Fruit fly (Drosophila melanogaster) whole organism, embryonic: Measurements from ENCODE around the gene CG32379.

Experiments used
- ATbp ChIP-seq: fragments of 200-800 bp; sonication (Bioruptor generic); optimal IDR thresholded peaks from 2 replicates; lab custom pipeline; 2017; ENCODE audit warnings: missing biosample characterization, mild to moderate bottlenecking, missing genetic modification characterization, missing genetic modification reagents
- Asciz ChIP-seq: fragments of 200-800 bp; sonication (Bioruptor generic); optimal IDR thresholded peaks from 2 replicates; lab custom pipeline; 2017; ENCODE audit warnings: missing biosample characterization, mild to moderate bottlenecking, missing genetic modification characterization, missing genetic modification reagents
- B-H2 ChIP-seq: fragments of 200-800 bp; sonication (Bioruptor generic); optimal IDR thresholded peaks from 2 replicates; lab custom pipeline; 2018; ENCODE audit warnings: missing biosample characterization, mild to moderate bottlenecking, missing genetic modification characterization
- CG10209 ChIP-seq: fragments of 200-800 bp; sonication (Bioruptor generic); optimal IDR thresholded peaks from 3 replicates; lab custom pipeline; 2017; ENCODE audit warnings: missing biosample characterization, mild to moderate bottlenecking, missing genetic modification characterization, missing genetic modification reagents
- CG10654 ChIP-seq: fragments of 200-800 bp; sonication (Bioruptor generic); optimal IDR thresholded peaks from 2 replicates; lab custom pipeline; 2016; ENCODE audit warnings: missing biosample characterization, missing genetic modification characterization
- CG12155 ChIP-seq: fragments of 200-800 bp; sonication (Bioruptor generic); optimal IDR thresholded peaks from 3 replicates; lab custom pipeline; 2016; ENCODE audit warnings: missing biosample characterization, missing genetic modification characterization
- CG14710 ChIP-seq: fragments of 200-800 bp; sonication (Bioruptor generic); optimal IDR thresholded peaks from 3 replicates; lab custom pipeline; 2019; ENCODE audit warnings: missing biosample characterization, mild to moderate bottlenecking, missing genetic modification characterization, moderate library complexity
- CG16863 ChIP-seq: fragments of 200-800 bp; sonication (Bioruptor generic); optimal IDR thresholded peaks from 3 replicates; lab custom pipeline; 2016; ENCODE audit warnings: missing biosample characterization, missing genetic modification characterization
- CG18619 ChIP-seq: fragments of 200-800 bp; sonication (Bioruptor generic); optimal IDR thresholded peaks from 3 replicates; lab custom pipeline; 2017; ENCODE audit warnings: missing biosample characterization, mild to moderate bottlenecking, missing genetic modification characterization
- CG3407 ChIP-seq: fragments of 200-800 bp; sonication (Bioruptor generic); optimal IDR thresholded peaks from 2 replicates; lab custom pipeline; 2018; ENCODE audit warnings: missing biosample characterization, mild to moderate bottlenecking, missing genetic modification characterization
- CG34422 ChIP-seq: fragments of 200-800 bp; sonication (Bioruptor generic); IDR thresholded peaks from 3 replicates; pipeline ENCODE4 v1.3.6; 2022; ENCODE audit warnings: missing biosample characterization, missing genetic modification characterization
- CG4282 ChIP-seq: fragments of 200-800 bp; sonication (Bioruptor generic); optimal IDR thresholded peaks from 2 replicates; lab custom pipeline; 2016; ENCODE audit warnings: missing biosample characterization, missing genetic modification characterization
- CG6791 ChIP-seq: fragments of 200-800 bp; sonication (Bioruptor generic); IDR thresholded peaks from 3 replicates; pipeline ENCODE4 v1.3.6; 2022; ENCODE audit warnings: missing biosample characterization, missing genetic modification characterization; ENCODE audit not compliant: partially characterized antibody
- CG7271 ChIP-seq: fragments of 200-800 bp; sonication (Bioruptor generic); optimal IDR thresholded peaks from 2 replicates; lab custom pipeline; 2018; ENCODE audit warnings: missing biosample characterization, mild to moderate bottlenecking, missing genetic modification characterization, moderate library complexity
- CG7556 ChIP-seq: fragments of 200-800 bp; sonication (Bioruptor generic); optimal IDR thresholded peaks from 2 replicates; lab custom pipeline; 2017; ENCODE audit warnings: missing biosample characterization, mild to moderate bottlenecking, missing genetic modification characterization
- CG8089 ChIP-seq: fragments of 200-800 bp; sonication (Bioruptor generic); optimal IDR thresholded peaks from 3 replicates; lab custom pipeline; 2016; ENCODE audit warnings: missing biosample characterization, missing genetic modification characterization
- CG8388 ChIP-seq: fragments of 200-800 bp; sonication (Bioruptor generic); optimal IDR thresholded peaks from 2 replicates; lab custom pipeline; 2019; ENCODE audit warnings: missing biosample characterization, mild to moderate bottlenecking, missing genetic modification characterization, moderate library complexity
- CG9609 ChIP-seq: fragments of 200-800 bp; sonication (Bioruptor generic); optimal IDR thresholded peaks from 3 replicates; lab custom pipeline; 2016; ENCODE audit warnings: missing biosample characterization, missing genetic modification characterization
- D19B ChIP-seq: fragments of 200-800 bp; sonication (Bioruptor generic); optimal IDR thresholded peaks from 2 replicates; lab custom pipeline; 2017; ENCODE audit warnings: missing biosample characterization, mild to moderate bottlenecking, missing genetic modification characterization
- Fer1 ChIP-seq: fragments of 200-800 bp; sonication (Bioruptor generic); optimal IDR thresholded peaks from 2 replicates; lab custom pipeline; 2017; ENCODE audit warnings: missing biosample characterization, mild to moderate bottlenecking, missing genetic modification characterization
- Gug ChIP-seq: fragments of 200-800 bp; sonication (Bioruptor generic); IDR thresholded peaks from 4 replicates; pipeline ENCODE4 v1.3.6; 2022; ENCODE audit warnings: missing biosample characterization, missing genetic modification characterization
- HLH54F ChIP-seq: fragments of 200-800 bp; sonication (Bioruptor generic); optimal IDR thresholded peaks from 3 replicates; lab custom pipeline; 2016; ENCODE audit warnings: missing biosample characterization, missing genetic modification characterization
- Hey ChIP-seq: fragments of 200-800 bp; sonication (Bioruptor generic); optimal IDR thresholded peaks from 3 replicates; lab custom pipeline; 2018; ENCODE audit warnings: missing biosample characterization, mild to moderate bottlenecking, missing genetic modification characterization
- HmgD ChIP-seq: fragments of 200-800 bp; sonication (Bioruptor generic); optimal IDR thresholded peaks from 3 replicates; lab custom pipeline; 2016; ENCODE audit warnings: missing biosample characterization, missing genetic modification characterization
- Hr3 ChIP-seq: fragments of 200-800 bp; sonication (Bioruptor generic); optimal IDR thresholded peaks from 3 replicates; lab custom pipeline; 2016; ENCODE audit warnings: missing biosample characterization, missing genetic modification characterization
- Lpt ChIP-seq: fragments of >200 bp; optimal IDR thresholded peaks from 2 replicates; lab custom pipeline; 2018; ENCODE audit warnings: missing biosample characterization, missing genetic modification characterization
- Med ChIP-seq: fragments of 200-800 bp; sonication (Bioruptor generic); peaks from one replicate; lab custom pipeline; 2016; ENCODE audit warnings: missing biosample characterization, missing genetic modification characterization, mild to moderate bottlenecking, inconsistent platforms, moderate library complexity
- Meics ChIP-seq: fragments of 200-800 bp; sonication (Bioruptor generic); optimal IDR thresholded peaks from 2 replicates; lab custom pipeline; 2017; ENCODE audit warnings: missing biosample characterization, mild to moderate bottlenecking, missing genetic modification characterization
- Neu2 ChIP-seq: fragments of 200-800 bp; sonication (Bioruptor generic); optimal IDR thresholded peaks from 3 replicates; lab custom pipeline; 2016; ENCODE audit warnings: missing biosample characterization, missing genetic modification characterization, borderline replicate concordance
- Oaz ChIP-seq: fragments of 200-800 bp; sonication (Bioruptor generic); IDR thresholded peaks from 2 replicates; pipeline ENCODE4 v1.3.6; 2022; ENCODE audit warnings: missing biosample characterization, missing genetic modification characterization
- Sox102F ChIP-seq: fragments of 200-800 bp; sonication (Bioruptor generic); optimal IDR thresholded peaks from 2 replicates; lab custom pipeline; 2018; ENCODE audit warnings: missing biosample characterization, mild to moderate bottlenecking, missing genetic modification characterization, moderate library complexity
- aop ChIP-seq: fragments of 200-800 bp; sonication (Bioruptor generic); IDR thresholded peaks from 2 replicates; pipeline ENCODE4 v1.3.6; 2022; ENCODE audit warnings: missing biosample characterization, missing genetic modification characterization
- br ChIP-seq: fragments of >200 bp; optimal IDR thresholded peaks from 2 replicates; lab custom pipeline; 2017
- bsh ChIP-seq, 2 experiments: fragments of 200-800 bp; sonication (Bioruptor generic); optimal IDR thresholded peaks; 2 replicates each; lab custom pipeline; 2017 to 2018; ENCODE audit warnings: mild to moderate bottlenecking in 2 of 2, missing biosample characterization in 2 of 2, missing genetic modification characterization in 2 of 2, moderate library complexity in 1 of 2
- croc ChIP-seq: fragments of 200-800 bp; sonication (Bioruptor generic); conservative IDR thresholded peaks from 3 replicates; pipeline ENCODE4 v1.3.6; 2022; ENCODE audit warnings: missing biosample characterization, missing genetic modification characterization
- eyg ChIP-seq: fragments of 200-800 bp; sonication (Bioruptor generic); optimal IDR thresholded peaks from 3 replicates; lab custom pipeline; 2016; ENCODE audit warnings: missing biosample characterization, missing genetic modification characterization
- grau ChIP-seq: fragments of 200-800 bp; optimal IDR thresholded peaks from 3 replicates; lab custom pipeline; 2019; ENCODE audit warnings: missing biosample characterization, mild to moderate bottlenecking, missing genetic modification characterization, moderate library complexity
- gsb ChIP-seq: fragments of 200-800 bp; sonication (Bioruptor generic); IDR thresholded peaks from 2 replicates; pipeline ENCODE4 v1.3.6; 2022; ENCODE audit warnings: missing biosample characterization, missing genetic modification characterization
- kah ChIP-seq: fragments of 200-800 bp; sonication (Bioruptor generic); optimal IDR thresholded peaks from 2 replicates; lab custom pipeline; 2018; ENCODE audit warnings: missing biosample characterization, mild to moderate bottlenecking, missing genetic modification characterization
- maf-S ChIP-seq: fragments of 200-800 bp; sonication (Bioruptor generic); optimal IDR thresholded peaks from 2 replicates; lab custom pipeline; 2016; ENCODE audit warnings: missing biosample characterization, missing genetic modification characterization
- org-1 ChIP-seq: fragments of 200-800 bp; sonication (Bioruptor generic); optimal IDR thresholded peaks from 2 replicates; lab custom pipeline; 2017; ENCODE audit warnings: missing biosample characterization, missing genetic modification characterization
- pho ChIP-seq: fragments of 200-800 bp; sonication (Bioruptor generic); optimal IDR thresholded peaks from 2 replicates; lab custom pipeline; 2016; ENCODE audit warnings: missing biosample characterization, missing genetic modification characterization
- pzg ChIP-seq: fragments of 200-800 bp; sonication (Bioruptor generic); optimal IDR thresholded peaks from 3 replicates; lab custom pipeline; 2018; ENCODE audit warnings: missing biosample characterization, mild to moderate bottlenecking, missing genetic modification characterization, moderate library complexity
- row ChIP-seq: fragments of 200-800 bp; sonication (Bioruptor generic); IDR thresholded peaks from 3 replicates; pipeline ENCODE4 v1.3.6; 2022; ENCODE audit warnings: missing biosample characterization, missing genetic modification characterization
- sens ChIP-seq: fragments of 200-800 bp; sonication (Bioruptor generic); peaks from one replicate; lab custom pipeline; 2016; ENCODE audit warnings: missing biosample characterization, missing genetic modification characterization
- sens-2 ChIP-seq: fragments of 200-800 bp; sonication (Bioruptor generic); IDR thresholded peaks from 2 replicates; pipeline ENCODE4 v1.3.6; 2022; ENCODE audit warnings: missing biosample characterization, missing genetic modification characterization
- slbo ChIP-seq: fragments of 200-800 bp; sonication (Bioruptor generic); IDR thresholded peaks from 2 replicates; pipeline ENCODE4 v1.3.6; 2022; ENCODE audit warnings: missing biosample characterization, missing genetic modification characterization
- so ChIP-seq: fragments of 200-800 bp; sonication (Bioruptor generic); IDR thresholded peaks from 3 replicates; pipeline ENCODE4 v1.3.6; 2022; ENCODE audit warnings: missing biosample characterization, missing genetic modification characterization
- tap ChIP-seq: fragments of 200-800 bp; optimal IDR thresholded peaks from 3 replicates; lab custom pipeline; 2019; ENCODE audit warnings: missing biosample characterization, mild to moderate bottlenecking, missing genetic modification characterization, moderate library complexity
- unc-4 ChIP-seq: fragments of 200-800 bp; sonication (Bioruptor generic); IDR thresholded peaks from 2 replicates; pipeline ENCODE4 v1.3.6; 2022; ENCODE audit warnings: missing biosample characterization, missing genetic modification characterization; ENCODE audit not compliant: partially characterized antibody
- unpg ChIP-seq: fragments of 200-800 bp; sonication (Bioruptor generic); optimal IDR thresholded peaks from 3 replicates; lab custom pipeline; 2018; ENCODE audit warnings: missing biosample characterization, mild to moderate bottlenecking, missing genetic modification characterization, moderate library complexity
- wek ChIP-seq: fragments of 200-800 bp; sonication (Bioruptor generic); optimal IDR thresholded peaks from 3 replicates; lab custom pipeline; 2018; ENCODE audit warnings: missing biosample characterization, mild to moderate bottlenecking, missing genetic modification characterization, moderate library complexity

The CG32379 gene

dm6 chr3L:7359827-7360323 is 36.3 kb upstream of the CG32379 start, which contains the start of gene pst (continued):
- TF ChIP-seq CG3407 (GFP tag; lab: Kevin White, UChicago) (no peak), CG10654 (GFP tag; lab: Kevin White, UChicago) (no peak), HLH54F (GFP tag; lab: Kevin White, UChicago) (peak; percentile 29), Fer1 (GFP tag; lab: Kevin White, UChicago) (peak; percentile 24), Neu2 (GFP tag; lab: Kevin White, UChicago) (no peak), CG4282 (GFP tag; lab: Kevin White, UChicago) (peak; percentile 29), so (GFP tag; lab: Robert Waterston, UW) (no peak; the same call in 2 of the 3 replicates), Sox102F (GFP tag; lab: Kevin White, UChicago) (no peak), CG6791 (GFP tag; lab: Robert Waterston, UW) (no peak), Asciz (GFP tag; lab: Kevin White, UChicago) (peak; percentile 21), unc-4 (GFP tag; lab: Robert Waterston, UW) (no peak), Lpt (GFP tag; lab: Kevin White, UChicago) (no peak), ATbp (GFP tag; lab: Kevin White, UChicago) (no peak), CG9609 (no peak), sens-2 (GFP tag; lab: Robert Waterston, UW) (peak; percentile 6; the same call in 1 of the 2 replicates), org-1 (no peak), Meics (no peak), kah (GFP tag; lab: Kevin White, UChicago) (no peak), CG14710 (tag; lab: Kevin White, UChicago) (no peak), D19B (GFP tag; lab: Kevin White, UChicago) (peak; percentile 57), CG16863 (no peak), CG7271 (tag; lab: Kevin White, UChicago) (no peak), eyg (GFP tag; lab: Kevin White, UChicago) (no peak), Med (peak; percentile 78), pho (peak; percentile 30), wek (peak; percentile 96), CG10209 (GFP tag; lab: Kevin White, UChicago) (no peak), bsh (GFP tag; optimal IDR thresholded peaks at IDR 0.05; lab: Kevin White, UChicago) (no peak), sens (GFP tag; lab: Kevin White, UChicago) (peak; percentile 31), br (lab: Kevin White, UChicago) (no peak), Hey (no peak), CG12155 (GFP tag; lab: Kevin White, UChicago) (peak; percentile 96), croc (no peak), slbo (GFP tag; lab: Robert Waterston, UW) (no peak; the same call in 1 of the 2 replicates), pzg (no peak), CG8388 (GFP tag; lab: Kevin White, UChicago) (no peak), HmgD (GFP tag; lab: Kevin White, UChicago) (peak; percentile 60), gsb (GFP tag; lab: Robert Waterston, UW) (no peak), maf-S (GFP tag; lab: Kevin White, UChicago) (no peak), Hr3 (GFP tag; lab: Kevin White, UChicago) (no peak), aop (GFP tag; lab: Robert Waterston, UW) (no peak), Gug (GFP tag; lab: Robert Waterston, UW) (no peak), CG34422 (GFP tag; lab: Robert Waterston, UW) (no peak), CG8089 (no peak), CG7556 (no peak), grau (tag; lab: Kevin White, UChicago) (no peak), tap (tag; lab: Kevin White, UChicago) (no peak), unpg (GFP tag; lab: Kevin White, UChicago) (no peak), B-H2 (GFP tag; lab: Kevin White, UChicago) (peak; percentile 46), row (GFP tag; lab: Robert Waterston, UW) (no peak), Oaz (GFP tag; lab: Robert Waterston, UW) (no peak), CG18619 (GFP tag; lab: Kevin White, UChicago) (no peak)
